Fruit fly (Drosophila melanogaster): ENCODE results near the gene Sms.

Sms gene

DNA sequence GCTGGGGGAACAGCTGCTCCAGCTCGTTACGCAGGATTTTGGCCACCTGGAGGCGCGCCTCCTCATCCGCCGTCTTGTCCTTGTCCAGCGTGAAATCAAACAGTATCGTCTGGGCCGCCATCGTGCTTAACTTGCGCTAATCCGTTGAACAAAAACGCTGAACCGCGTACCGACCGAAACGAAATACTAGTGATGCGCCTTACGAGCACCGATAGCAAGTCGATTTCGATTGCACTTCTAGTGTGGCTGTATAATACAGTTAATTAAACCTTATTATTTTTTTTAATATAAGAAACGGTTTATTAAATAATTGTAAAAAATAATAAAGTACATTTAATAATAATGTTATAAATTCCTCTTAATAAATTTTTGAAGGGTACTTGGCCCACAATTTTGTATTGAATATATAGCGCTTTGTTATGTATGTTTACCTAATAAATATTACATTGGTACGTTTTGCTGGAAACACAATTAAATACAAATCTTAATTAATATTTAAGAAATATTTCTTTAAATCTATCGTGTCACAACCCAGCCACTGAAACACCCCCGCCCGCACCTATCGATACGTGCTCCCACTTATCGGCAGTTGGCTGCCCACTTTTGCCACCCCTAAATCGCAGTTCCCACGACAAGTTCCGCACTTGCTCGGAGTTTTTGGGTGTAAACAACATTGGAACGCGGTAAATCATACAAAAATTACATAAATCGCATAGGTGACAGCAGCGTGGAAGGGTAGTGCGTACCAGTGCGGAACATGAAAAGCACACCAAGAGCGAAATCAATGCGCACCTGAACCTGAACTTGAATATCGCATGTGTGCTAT is at the start of gene Sms, which contains the start of gene INPP5E (continued):
- TF ChIP-seq CG8765 (GFP tag; IDR thresholded peaks at IDR 0.05) (peak; percentile 48; the same call in 1 of the 2 replicates), CG14860 (GFP tag; IDR thresholded peaks at IDR 0.05; ENCODE audit: partially characterized antibody) (peak; percentile 74), CG33213 (GFP tag; optimal IDR thresholded peaks at IDR 0.05) (no peak), psq (GFP tag; optimal IDR thresholded peaks at IDR 0.05) (peak; percentile 14), twi (tag; optimal IDR thresholded peaks at IDR 0.05) (peak; percentile 3), CG13775 (GFP tag; optimal IDR thresholded peaks at IDR 0.05) (peak; percentile 69), fd64A (GFP tag; optimal IDR thresholded peaks at IDR 0.05) (no peak), jumu (GFP tag; optimal IDR thresholded peaks at IDR 0.05) (no peak), Aef1 (GFP tag; IDR thresholded peaks at IDR 0.05) (no peak), Nf-YB (GFP tag; optimal IDR thresholded peaks at IDR 0.05) (peak; percentile 35), org-1 (GFP tag; optimal IDR thresholded peaks at IDR 0.05) (no peak), wor (GFP tag; IDR thresholded peaks at IDR 0.05) (no peak), Dek (tag; optimal IDR thresholded peaks at IDR 0.05) (peak; percentile 60), lmd (GFP tag; IDR thresholded peaks at IDR 0.05) (peak; percentile 55), fd3F (GFP tag; optimal IDR thresholded peaks at IDR 0.05) (no peak), CG12744 (GFP tag; optimal IDR thresholded peaks at IDR 0.05) (no peak), GATAe (GFP tag; conservative IDR thresholded peaks at IDR 0.05) (no peak), HLH4C (GFP tag; IDR thresholded peaks at IDR 0.05; ENCODE audit: partially characterized antibody) (peak; percentile 80), eyg (GFP tag; optimal IDR thresholded peaks at IDR 0.05) (no peak), cg (GFP tag; optimal IDR thresholded peaks at IDR 0.05) (no peak), CG4282 (GFP tag; optimal IDR thresholded peaks at IDR 0.05) (no peak), maf-S (GFP tag; optimal IDR thresholded peaks at IDR 0.05) (no peak), vnd (GFP tag; IDR thresholded peaks at IDR 0.05; ENCODE audit: partially characterized antibody) (peak; percentile 83), phol (tag; optimal IDR thresholded peaks at IDR 0.05) (peak; percentile 65), CG4617 (GFP tag; optimal IDR thresholded peaks at IDR 0.05; ENCODE audit: borderline replicate concordance) (peak; percentile 42), CG14441 (GFP tag; IDR thresholded peaks at IDR 0.05) (peak; percentile 61), pros (GFP tag; optimal IDR thresholded peaks at IDR 0.05) (no peak), CG17802 (tag; optimal IDR thresholded peaks at IDR 0.05) (no peak), zfh1 (GFP tag; IDR thresholded peaks at IDR 0.05) (peak; percentile 46; the same call in 1 of the 3 replicates), D19A (tag; optimal IDR thresholded peaks at IDR 0.05) (peak; percentile 27), BEAF-32 (GFP tag; optimal IDR thresholded peaks at IDR 0.05) (peak; percentile 88), dysf (GFP tag; IDR thresholded peaks at IDR 0.05) (peak; percentile 57; the same call in 2 of the 3 replicates), sc (optimal IDR thresholded peaks at IDR 0.05) (no peak), sc (GFP tag; optimal IDR thresholded peaks at IDR 0.05) (no peak), Ravus (GFP tag; IDR thresholded peaks at IDR 0.05) (no peak), CG8281 (tag; optimal IDR thresholded peaks at IDR 0.05) (no peak), CG10565 (GFP tag; optimal IDR thresholded peaks at IDR 0.05) (no peak), Atf3 (GFP tag; optimal IDR thresholded peaks at IDR 0.05) (no peak), fu2 (GFP tag; optimal IDR thresholded peaks at IDR 0.05) (no peak), sim (GFP tag; IDR thresholded peaks at IDR 0.05) (no peak), lilli (GFP tag; optimal IDR thresholded peaks at IDR 0.05) (peak; percentile 40), CG15479 (GFP tag; optimal IDR thresholded peaks at IDR 0.05) (no peak), CG11560 (tag; IDR thresholded peaks at IDR 0.05) (no peak), Doc3 (GFP tag; IDR thresholded peaks at IDR 0.05; ENCODE audit: partially characterized antibody) (peak; percentile 73; the same call in 2 of the 3 replicates), sob (GFP tag; IDR thresholded peaks at IDR 0.05) (peak; percentile 57; the same call in 1 of the 2 replicates), abd-A (tag; optimal IDR thresholded peaks at IDR 0.05) (no peak), dimm (GFP tag; IDR thresholded peaks at IDR 0.05) (no peak), pho (GFP tag; optimal IDR thresholded peaks at IDR 0.05) (no peak), jing (GFP tag; optimal IDR thresholded peaks at IDR 0.05) (no peak)

All from whole organism, embryonic.